Fruit fly (Drosophila melanogaster) whole organism, embryonic: ENCODE measurements around the gene Use1.
A peak's percentile ranks its signal among the peaks of the same experiment; 100 is the strongest.

Experiments used
- Ada2b ChIP-seq: fragments of 200-800 bp; sonication (Bioruptor generic); IDR thresholded peaks from 2 replicates; pipeline ENCODE4 v1.3.6; 2022; ENCODE audit warnings: missing biosample characterization, missing genetic modification characterization
- B-H2 ChIP-seq: fragments of 200-800 bp; sonication (Bioruptor generic); optimal IDR thresholded peaks from 2 replicates; lab custom pipeline; 2018; ENCODE audit warnings: missing biosample characterization, mild to moderate bottlenecking, missing genetic modification characterization
- Bteb2 ChIP-seq: fragments of 200-800 bp; sonication (Bioruptor generic); optimal IDR thresholded peaks from 2 replicates; lab custom pipeline; 2016; ENCODE audit warnings: missing biosample characterization, missing genetic modification characterization
- CG10543 ChIP-seq: fragments of 200-800 bp; sonication (Bioruptor generic); optimal IDR thresholded peaks from 3 replicates; lab custom pipeline; 2017; ENCODE audit warnings: missing biosample characterization, mild to moderate bottlenecking, missing genetic modification characterization, moderate library complexity
- CG12299 ChIP-seq: fragments of 200-800 bp; sonication (Bioruptor generic); optimal IDR thresholded peaks from 2 replicates; lab custom pipeline; 2018; ENCODE audit warnings: missing biosample characterization, mild to moderate bottlenecking, missing genetic modification characterization
- CG14710 ChIP-seq: fragments of 200-800 bp; sonication (Bioruptor generic); optimal IDR thresholded peaks from 3 replicates; lab custom pipeline; 2019; ENCODE audit warnings: missing biosample characterization, mild to moderate bottlenecking, missing genetic modification characterization, moderate library complexity
- CG15696 ChIP-seq: fragments of 200-800 bp; sonication (Bioruptor generic); optimal IDR thresholded peaks from 2 replicates; lab custom pipeline; 2019; ENCODE audit warnings: missing biosample characterization, mild to moderate bottlenecking, missing genetic modification characterization, moderate library complexity
- CG17359 ChIP-seq: fragments of 200-800 bp; sonication (Bioruptor generic); optimal IDR thresholded peaks from 3 replicates; lab custom pipeline; 2018; ENCODE audit warnings: missing biosample characterization, mild to moderate bottlenecking, missing genetic modification characterization, moderate library complexity
- CG17361 ChIP-seq: fragments of 200-800 bp; sonication (Bioruptor generic); IDR thresholded peaks from 3 replicates; pipeline ENCODE4 v1.3.6; 2022; ENCODE audit warnings: missing biosample characterization, missing genetic modification characterization
- CG17829 ChIP-seq: fragments of 200-800 bp; optimal IDR thresholded peaks from 2 replicates; lab custom pipeline; 2019; ENCODE audit warnings: missing biosample characterization, mild to moderate bottlenecking, missing genetic modification characterization, moderate library complexity
- CG2120 ChIP-seq: fragments of 200-800 bp; sonication (Bioruptor generic); optimal IDR thresholded peaks from 3 replicates; lab custom pipeline; 2016; ENCODE audit warnings: missing biosample characterization, missing genetic modification characterization
- CG2712 ChIP-seq: fragments of 200-800 bp; optimal IDR thresholded peaks from 3 replicates; lab custom pipeline; 2019; ENCODE audit warnings: missing biosample characterization, mild to moderate bottlenecking, missing genetic modification characterization, moderate library complexity
- CG32532 ChIP-seq: fragments of 200-800 bp; sonication (Bioruptor generic); IDR thresholded peaks from 2 replicates; pipeline ENCODE4 v1.3.6; 2022; ENCODE audit warnings: missing biosample characterization, missing genetic modification characterization
- CG34224 ChIP-seq: fragments of 200-800 bp; sonication (Bioruptor generic); IDR thresholded peaks from 3 replicates; pipeline ENCODE4 v1.3.6; 2022; ENCODE audit warnings: missing biosample characterization, missing genetic modification characterization; ENCODE audit not compliant: partially characterized antibody
- CG6175 ChIP-seq: fragments of 200-800 bp; sonication (Bioruptor generic); IDR thresholded peaks from 3 replicates; pipeline ENCODE4 v1.3.6; 2022; ENCODE audit warnings: missing biosample characterization, missing genetic modification characterization
- CG7271 ChIP-seq: fragments of 200-800 bp; sonication (Bioruptor generic); optimal IDR thresholded peaks from 2 replicates; lab custom pipeline; 2018; ENCODE audit warnings: missing biosample characterization, mild to moderate bottlenecking, missing genetic modification characterization, moderate library complexity
- CG8765 ChIP-seq: fragments of 200-800 bp; sonication (Bioruptor generic); IDR thresholded peaks from 2 replicates; pipeline ENCODE4 v1.3.6; 2022; ENCODE audit warnings: missing biosample characterization, missing genetic modification characterization
- CG8924 ChIP-seq: fragments of 200-800 bp; optimal IDR thresholded peaks from 3 replicates; lab custom pipeline; 2019; ENCODE audit warnings: missing biosample characterization, mild to moderate bottlenecking, missing genetic modification characterization, moderate library complexity
- CG9817 ChIP-seq: fragments of 200-800 bp; sonication (Bioruptor generic); optimal IDR thresholded peaks from 2 replicates; lab custom pipeline; 2018; ENCODE audit warnings: missing biosample characterization, mild to moderate bottlenecking, missing genetic modification characterization, moderate library complexity
- CrebB ChIP-seq: fragments of 200-800 bp; sonication (Bioruptor generic); optimal IDR thresholded peaks from 3 replicates; lab custom pipeline; 2018; ENCODE audit warnings: missing biosample characterization, mild to moderate bottlenecking, missing genetic modification characterization
- Dfd ChIP-seq, 2 experiments: fragments of >200 bp; optimal IDR thresholded peaks; 2 replicates each; lab custom pipeline; 2017; ENCODE audit warnings: missing biosample characterization in 2 of 2, missing genetic modification characterization in 2 of 2
- Fer1 ChIP-seq: fragments of 200-800 bp; sonication (Bioruptor generic); optimal IDR thresholded peaks from 2 replicates; lab custom pipeline; 2017; ENCODE audit warnings: missing biosample characterization, mild to moderate bottlenecking, missing genetic modification characterization
- HHEX ChIP-seq: fragments of 200-800 bp; sonication (Bioruptor generic); optimal IDR thresholded peaks from 3 replicates; lab custom pipeline; 2017; ENCODE audit warnings: missing biosample characterization, mild to moderate bottlenecking, missing genetic modification characterization, missing genetic modification reagents
- Hand ChIP-seq: fragments of 200-800 bp; sonication (Bioruptor generic); optimal IDR thresholded peaks from 2 replicates; lab custom pipeline; 2017; ENCODE audit warnings: mild to moderate bottlenecking, missing biosample characterization, missing genetic modification reagents, missing genetic modification characterization
- Hr51 ChIP-seq, 2 experiments: fragments of 200-800 bp; sonication (Bioruptor generic); optimal IDR thresholded peaks; 2 replicates in 1 of 2; 3 replicates in 1 of 2; lab custom pipeline; 2016 to 2018; ENCODE audit warnings: missing biosample characterization in 2 of 2, missing genetic modification characterization in 2 of 2, mild to moderate bottlenecking in 1 of 2, moderate library complexity in 1 of 2
- Mad ChIP-seq: fragments of 200-800 bp; sonication (Bioruptor generic); optimal IDR thresholded peaks from 2 replicates; lab custom pipeline; 2016; ENCODE audit warnings: missing biosample characterization, missing genetic modification characterization
- Scr ChIP-seq: fragments of 200-800 bp; sonication (Bioruptor generic); IDR thresholded peaks from 2 replicates; pipeline ENCODE4 v1.3.6; 2022; ENCODE audit warnings: missing biosample characterization, missing genetic modification characterization; ENCODE audit not compliant: partially characterized antibody
- Six4 ChIP-seq: fragments of 200-800 bp; sonication (Bioruptor generic); optimal IDR thresholded peaks from 2 replicates; lab custom pipeline; 2016; ENCODE audit warnings: missing biosample characterization, missing genetic modification characterization
- Xbp1 ChIP-seq: fragments of 200-800 bp; sonication (Bioruptor generic); optimal IDR thresholded peaks from 3 replicates; lab custom pipeline; 2016; ENCODE audit warnings: missing biosample characterization, mild to moderate bottlenecking, missing genetic modification characterization
- amos ChIP-seq: fragments of 200-800 bp; sonication (Bioruptor generic); IDR thresholded peaks from 2 replicates; pipeline ENCODE4 v1.3.6; 2022; ENCODE audit warnings: missing biosample characterization, missing genetic modification characterization; ENCODE audit not compliant: partially characterized antibody
- bigmax ChIP-seq: fragments of 200-800 bp; sonication (Bioruptor generic); optimal IDR thresholded peaks from 2 replicates; lab custom pipeline; 2018; ENCODE audit warnings: missing biosample characterization, mild to moderate bottlenecking, missing genetic modification characterization
- ci ChIP-seq: fragments of 200-800 bp; sonication (Bioruptor generic); IDR thresholded peaks from 3 replicates; pipeline ENCODE4 v1.3.6; 2022; ENCODE audit warnings: missing biosample characterization, missing genetic modification characterization
- crc ChIP-seq: fragments of 200-800 bp; sonication (Bioruptor generic); optimal IDR thresholded peaks from 2 replicates; lab custom pipeline; 2016; ENCODE audit warnings: missing biosample characterization, missing genetic modification characterization
- dati ChIP-seq: fragments of 200-800 bp; sonication (Bioruptor generic); IDR thresholded peaks from 2 replicates; pipeline ENCODE4 v1.3.6; 2022; ENCODE audit warnings: missing biosample characterization, missing genetic modification characterization
- fd3F ChIP-seq: fragments of 200-800 bp; sonication (Bioruptor generic); optimal IDR thresholded peaks from 2 replicates; lab custom pipeline; 2018; ENCODE audit warnings: missing biosample characterization, mild to moderate bottlenecking, missing genetic modification characterization, moderate library complexity
- ftz-f1 ChIP-seq: fragments of 200-800 bp; sonication (Bioruptor generic); optimal IDR thresholded peaks from 2 replicates; lab custom pipeline; 2016; ENCODE audit warnings: missing biosample characterization, missing genetic modification characterization
- fu2 ChIP-seq: fragments of 200-800 bp; sonication (Bioruptor generic); optimal IDR thresholded peaks from 2 replicates; lab custom pipeline; 2016; ENCODE audit warnings: missing biosample characterization, missing genetic modification characterization
- gcm2 ChIP-seq: fragments of 200-800 bp; sonication (Bioruptor generic); optimal IDR thresholded peaks from 2 replicates; lab custom pipeline; 2016; ENCODE audit warnings: missing biosample characterization, missing genetic modification characterization
- h ChIP-seq: fragments of >200 bp; optimal IDR thresholded peaks from 2 replicates; lab custom pipeline; 2017
- jing ChIP-seq: fragments of 200-800 bp; sonication (Bioruptor generic); optimal IDR thresholded peaks from 2 replicates; lab custom pipeline; 2018; ENCODE audit warnings: missing biosample characterization, mild to moderate bottlenecking, missing genetic modification characterization
- lmd ChIP-seq: fragments of 200-800 bp; sonication (Bioruptor generic); IDR thresholded peaks from 2 replicates; pipeline ENCODE4 v1.3.6; 2022; ENCODE audit warnings: missing biosample characterization, missing genetic modification characterization
- nau ChIP-seq: fragments of 200-800 bp; sonication (Bioruptor generic); optimal IDR thresholded peaks from 3 replicates; lab custom pipeline; 2017; ENCODE audit warnings: missing biosample characterization, mild to moderate bottlenecking, missing genetic modification characterization, missing genetic modification reagents
- pfk ChIP-seq: fragments of 200-800 bp; sonication (Bioruptor generic); optimal IDR thresholded peaks from 2 replicates; lab custom pipeline; 2018; ENCODE audit warnings: missing biosample characterization, mild to moderate bottlenecking, missing genetic modification characterization, moderate library complexity
- pzg ChIP-seq: fragments of 200-800 bp; sonication (Bioruptor generic); optimal IDR thresholded peaks from 3 replicates; lab custom pipeline; 2018; ENCODE audit warnings: missing biosample characterization, mild to moderate bottlenecking, missing genetic modification characterization, moderate library complexity
- so ChIP-seq: fragments of 200-800 bp; sonication (Bioruptor generic); IDR thresholded peaks from 3 replicates; pipeline ENCODE4 v1.3.6; 2022; ENCODE audit warnings: missing biosample characterization, missing genetic modification characterization
- sqz ChIP-seq: fragments of 200-800 bp; sonication (Bioruptor generic); optimal IDR thresholded peaks from 3 replicates; lab custom pipeline; 2018; ENCODE audit warnings: missing biosample characterization, mild to moderate bottlenecking, missing genetic modification characterization
- tna ChIP-seq: fragments of 200-800 bp; sonication (Bioruptor generic); IDR thresholded peaks from 2 replicates; pipeline ENCODE4 v1.3.6; 2022; ENCODE audit warnings: missing biosample characterization, missing genetic modification characterization; ENCODE audit not compliant: partially characterized antibody
- toy ChIP-seq: fragments of 200-800 bp; sonication (Bioruptor generic); IDR thresholded peaks from 2 replicates; pipeline ENCODE4 v1.3.6; 2022; ENCODE audit warnings: missing biosample characterization, missing genetic modification characterization
- wdn ChIP-seq: fragments of 200-800 bp; sonication (Bioruptor generic); IDR thresholded peaks from 2 replicates; pipeline ENCODE4 v1.3.6; 2022; ENCODE audit warnings: missing biosample characterization, missing genetic modification characterization

The Use1 gene

dm6 chr3L:9136976-9137954, at the start of gene Use1, which contains the start of gene nwk:
Gene Use1, minus strand, starts transcription at chr3L:9137181.
Gene nwk, plus strand, starts transcription at chr3L:9137860.
- TF ChIP-seq nau (GFP tag; lab: Kevin White, UChicago) (no peak), CG9817 (tag; lab: Kevin White, UChicago) (no peak), Hr51 (GFP tag; optimal IDR thresholded peaks at IDR 0.05; lab: Kevin White, UChicago) (peak in 1 of 2 experiments; percentile 8), CG12299 (no peak), CG6175 (GFP tag; lab: Robert Waterston, UW) (no peak), Dfd (GFP tag; optimal IDR thresholded peaks at IDR 0.05; lab: Kevin White, UChicago) (no peak), h (no peak), bigmax (GFP tag; lab: Kevin White, UChicago) (no peak), lmd (GFP tag; lab: Robert Waterston, UW) (no peak), CG14710 (peak; percentile 37), Hand (GFP tag; lab: Kevin White, UChicago) (no peak), B-H2 (GFP tag; lab: Kevin White, UChicago) (no peak), tna (GFP tag; lab: Robert Waterston, UW) (0 out of 2 replicates have a peak, but pooled peaks have one; percentile 21), gcm2 (GFP tag; lab: Kevin White, UChicago) (no peak), Xbp1 (GFP tag; lab: Kevin White, UChicago) (no peak), fu2 (GFP tag; lab: Kevin White, UChicago) (no peak), sqz (peak; percentile 46), CG17359 (tag; lab: Kevin White, UChicago) (no peak), CG10543 (GFP tag; lab: Kevin White, UChicago) (no peak), Fer1 (GFP tag; lab: Kevin White, UChicago) (no peak), CG2712 (tag; lab: Kevin White, UChicago) (peak; percentile 27), Ada2b (GFP tag; lab: Robert Waterston, UW) (no peak), Bteb2 (GFP tag; lab: Kevin White, UChicago) (no peak), Mad (GFP tag; lab: Kevin White, UChicago) (no peak), CG2120 (peak; percentile 21), crc (no peak), CG8765 (no peak), dati (GFP tag; lab: Robert Waterston, UW) (no peak), CG17361 (GFP tag; lab: Robert Waterston, UW) (peak; percentile 28; the same call in 1 of the 3 replicates), Six4 (GFP tag; lab: Kevin White, UChicago) (no peak), CrebB (no peak), amos (peak; percentile 80), fd3F (no peak), toy (no peak), HHEX (GFP tag; lab: Kevin White, UChicago) (no peak), jing (GFP tag; lab: Kevin White, UChicago) (no peak), ci (no peak), wdn (GFP tag; lab: Robert Waterston, UW) (no peak), so (GFP tag; lab: Robert Waterston, UW) (no peak), Scr (GFP tag; lab: Robert Waterston, UW) (peak; percentile 82), pfk (no peak), CG7271 (tag; lab: Kevin White, UChicago) (no peak), CG8924 (tag; lab: Kevin White, UChicago) (no peak), CG34224 (GFP tag; lab: Robert Waterston, UW) (no peak; the same call in 1 of the 3 replicates), CG32532 (GFP tag; lab: Robert Waterston, UW) (no peak), pzg (GFP tag; lab: Kevin White, UChicago) (peak; percentile 65), CG17829 (tag; lab: Kevin White, UChicago) (peak; percentile 19), CG15696 (tag; lab: Kevin White, UChicago) (no peak), ftz-f1 (GFP tag; lab: Kevin White, UChicago) (no peak)
